Fruit fly (Drosophila melanogaster) whole organism, embryonic: ENCODE results near the gene ZIPIC.

ENCODE experiments used
- Awh ChIP-seq: fragments of 200-800 bp; sonication (Bioruptor generic); IDR thresholded peaks from 2 replicates; pipeline ENCODE4, ENCODE4 v1.3.6; 2022; ENCODE audit warnings: missing biosample characterization, missing genetic modification characterization
- B-H1 ChIP-seq: fragments of 200-800 bp; sonication (Bioruptor generic); IDR thresholded peaks from 3 replicates; pipeline ENCODE4 v1.3.6; 2022; ENCODE audit warnings: missing biosample characterization, missing genetic modification characterization
- Bgb ChIP-seq: fragments of 200-800 bp; sonication (Bioruptor generic); IDR thresholded peaks from 2 replicates; pipeline ENCODE4 v1.3.6; 2022; ENCODE audit warnings: missing biosample characterization, missing genetic modification characterization; ENCODE audit not compliant: partially characterized antibody
- CG12155 ChIP-seq: fragments of 200-800 bp; sonication (Bioruptor generic); optimal IDR thresholded peaks from 3 replicates; lab custom pipeline; 2016; ENCODE audit warnings: missing biosample characterization, missing genetic modification characterization
- CG12236 ChIP-seq: fragments of 200-800 bp; sonication (Bioruptor generic); optimal IDR thresholded peaks from 2 replicates; lab custom pipeline; 2016; ENCODE audit warnings: missing biosample characterization, missing genetic modification characterization
- CG14441 ChIP-seq: fragments of 200-800 bp; sonication (Bioruptor generic); IDR thresholded peaks from 2 replicates; pipeline ENCODE4 v1.3.6; 2022; ENCODE audit warnings: missing biosample characterization, missing genetic modification characterization
- CG14667 ChIP-seq: fragments of 200-800 bp; sonication (Bioruptor generic); IDR thresholded peaks from 2 replicates; pipeline ENCODE4 v1.3.6; 2022; ENCODE audit warnings: missing biosample characterization, missing genetic modification characterization
- CG15011 ChIP-seq: fragments of 200-800 bp; sonication (Bioruptor generic); optimal IDR thresholded peaks from 3 replicates; lab custom pipeline; 2018; ENCODE audit warnings: missing biosample characterization, mild to moderate bottlenecking, missing genetic modification characterization
- CG16779 ChIP-seq: fragments of 200-800 bp; sonication (Bioruptor generic); IDR thresholded peaks from 2 replicates; pipeline ENCODE4 v1.3.6; 2022; ENCODE audit warnings: missing biosample characterization, missing genetic modification characterization
- CG1792 ChIP-seq: fragments of 200-800 bp; sonication (Bioruptor generic); optimal IDR thresholded peaks from 2 replicates; lab custom pipeline; 2016; ENCODE audit warnings: missing biosample characterization, missing genetic modification characterization
- CG18262 ChIP-seq: fragments of 200-800 bp; optimal IDR thresholded peaks from 3 replicates; lab custom pipeline; 2019; ENCODE audit warnings: missing biosample characterization, mild to moderate bottlenecking, missing genetic modification characterization, moderate library complexity
- CG2712 ChIP-seq: fragments of 200-800 bp; optimal IDR thresholded peaks from 3 replicates; lab custom pipeline; 2019; ENCODE audit warnings: missing biosample characterization, mild to moderate bottlenecking, missing genetic modification characterization, moderate library complexity
- CG2889 ChIP-seq: fragments of 200-800 bp; sonication (Bioruptor generic); IDR thresholded peaks from 3 replicates; pipeline ENCODE4 v1.3.6; 2022; ENCODE audit warnings: missing biosample characterization, missing genetic modification characterization
- CG30431 ChIP-seq: fragments of 200-800 bp; sonication (Bioruptor generic); optimal IDR thresholded peaks from 2 replicates; lab custom pipeline; 2017; ENCODE audit warnings: missing biosample characterization, missing genetic modification characterization
- CG33557 ChIP-seq: fragments of 200-800 bp; sonication (Bioruptor generic); optimal IDR thresholded peaks from 2 replicates; lab custom pipeline; 2019; ENCODE audit warnings: missing biosample characterization, mild to moderate bottlenecking, missing genetic modification characterization, moderate library complexity
- CG4404 ChIP-seq: fragments of 200-800 bp; sonication (Bioruptor generic); IDR thresholded peaks from 2 replicates; pipeline ENCODE4 v1.3.6; 2022; ENCODE audit warnings: missing biosample characterization, missing genetic modification characterization
- CG4617 ChIP-seq: fragments of 200-800 bp; sonication (Bioruptor generic); optimal IDR thresholded peaks from 3 replicates; lab custom pipeline; 2016; ENCODE audit warnings: missing biosample characterization, missing genetic modification characterization, borderline replicate concordance
- CG6689 ChIP-seq: fragments of 200-800 bp; sonication (Bioruptor generic); IDR thresholded peaks from 2 replicates; pipeline ENCODE4 v1.3.6; 2022; ENCODE audit warnings: missing biosample characterization, missing genetic modification characterization
- CG7745 ChIP-seq: fragments of 200-800 bp; sonication (Bioruptor generic); optimal IDR thresholded peaks from 2 replicates; lab custom pipeline; 2018; ENCODE audit warnings: missing biosample characterization, mild to moderate bottlenecking, missing genetic modification characterization, moderate library complexity
- CG7963 ChIP-seq: fragments of 200-800 bp; sonication (Bioruptor generic); IDR thresholded peaks from 3 replicates; pipeline ENCODE4 v1.3.6; 2022; ENCODE audit warnings: missing biosample characterization, missing genetic modification characterization; ENCODE audit not compliant: partially characterized antibody
- CG8388 ChIP-seq: fragments of 200-800 bp; sonication (Bioruptor generic); optimal IDR thresholded peaks from 2 replicates; lab custom pipeline; 2019; ENCODE audit warnings: missing biosample characterization, mild to moderate bottlenecking, missing genetic modification characterization, moderate library complexity
- CG9437 ChIP-seq: fragments of 200-800 bp; sonication (Bioruptor generic); optimal IDR thresholded peaks from 2 replicates; lab custom pipeline; 2018; ENCODE audit warnings: missing biosample characterization, mild to moderate bottlenecking, missing genetic modification characterization
- CG9876 ChIP-seq: fragments of 200-800 bp; sonication (Bioruptor generic); optimal IDR thresholded peaks from 2 replicates; lab custom pipeline; 2016; ENCODE audit warnings: missing biosample characterization, missing genetic modification characterization
- CHES-1-like ChIP-seq: fragments of 200-800 bp; sonication (Bioruptor generic); optimal IDR thresholded peaks from 2 replicates; lab custom pipeline; 2016; ENCODE audit warnings: missing biosample characterization, missing genetic modification characterization
- Dip2 ChIP-seq: fragments of 200-800 bp; sonication (Bioruptor generic); IDR thresholded peaks from 2 replicates; pipeline ENCODE4 v1.3.6; 2022; ENCODE audit warnings: missing biosample characterization, missing genetic modification characterization
- Dip3 ChIP-seq: fragments of 200-800 bp; sonication (Bioruptor generic); optimal IDR thresholded peaks from 3 replicates; lab custom pipeline; 2016; ENCODE audit warnings: missing biosample characterization, missing genetic modification characterization
- Dref ChIP-seq: fragments of 200-800 bp; sonication (Bioruptor generic); IDR thresholded peaks from 2 replicates; pipeline ENCODE4 v1.3.6; 2022; ENCODE audit warnings: missing biosample characterization, missing genetic modification characterization
- Hr39 ChIP-seq: fragments of >200 bp; optimal IDR thresholded peaks from 2 replicates; lab custom pipeline; 2017
- Lim3 ChIP-seq: fragments of 200-800 bp; sonication (Bioruptor generic); IDR thresholded peaks from 2 replicates; pipeline ENCODE4 v1.3.6; 2022; ENCODE audit warnings: missing biosample characterization, missing genetic modification characterization
- MTF-1 ChIP-seq: fragments of 200-800 bp; sonication (Bioruptor generic); optimal IDR thresholded peaks from 2 replicates; lab custom pipeline; 2018; ENCODE audit warnings: missing biosample characterization, mild to moderate bottlenecking, missing genetic modification characterization, borderline replicate concordance
- NC2β ChIP-seq: fragments of 200-800 bp; sonication (Bioruptor generic); optimal IDR thresholded peaks from 2 replicates; lab custom pipeline; 2016; ENCODE audit warnings: missing biosample characterization, missing genetic modification characterization
- Nf-YA ChIP-seq: fragments of 200-800 bp; sonication (Bioruptor generic); IDR thresholded peaks from 2 replicates; pipeline ENCODE4 v1.3.6; 2022; ENCODE audit warnings: missing biosample characterization, missing genetic modification characterization
- Nf-YB ChIP-seq: fragments of 200-800 bp; sonication (Bioruptor generic); optimal IDR thresholded peaks from 3 replicates; lab custom pipeline; 2019; ENCODE audit warnings: missing biosample characterization, mild to moderate bottlenecking, missing genetic modification characterization, moderate library complexity
- Ptx1 ChIP-seq: fragments of 200-800 bp; sonication (Bioruptor generic); IDR thresholded peaks from 2 replicates; pipeline ENCODE4 v1.3.6; 2022; ENCODE audit warnings: missing biosample characterization, missing genetic modification characterization
- ap ChIP-seq: fragments of 200-800 bp; sonication (Bioruptor generic); IDR thresholded peaks from 2 replicates; pipeline ENCODE4 v1.3.6; 2022; ENCODE audit warnings: missing biosample characterization, missing genetic modification characterization
- ash1 ChIP-seq: fragments of 200-800 bp; sonication (Bioruptor generic); optimal IDR thresholded peaks from 2 replicates; lab custom pipeline; 2018; ENCODE audit warnings: missing biosample characterization, mild to moderate bottlenecking, missing genetic modification characterization
- az2 ChIP-seq: fragments of 200-800 bp; sonication (Bioruptor generic); optimal IDR thresholded peaks from 3 replicates; lab custom pipeline; 2016; ENCODE audit warnings: missing biosample characterization, missing genetic modification characterization
- chif ChIP-seq, 2 experiments: fragments of 200-800 bp; sonication (Bioruptor generic); optimal IDR thresholded peaks; 3 replicates each; lab custom pipeline; 2016; ENCODE audit warnings: missing biosample characterization in 2 of 2, missing genetic modification characterization in 2 of 2
- chinmo ChIP-seq: fragments of 200-800 bp; sonication (Bioruptor generic); IDR thresholded peaks from 4 replicates; pipeline ENCODE4 v1.3.6; 2022; ENCODE audit warnings: missing biosample characterization, missing genetic modification characterization; ENCODE audit not compliant: partially characterized antibody
- chn ChIP-seq: fragments of 200-800 bp; sonication (Bioruptor generic); optimal IDR thresholded peaks from 2 replicates; lab custom pipeline; 2016; ENCODE audit warnings: missing biosample characterization, missing genetic modification characterization
- crp ChIP-seq, 2 experiments: fragments of 200-800 bp; sonication (Bioruptor generic); optimal IDR thresholded peaks; 2 replicates in 1 of 2; 3 replicates in 1 of 2; lab custom pipeline; 2017; ENCODE audit warnings: missing biosample characterization in 2 of 2, missing genetic modification characterization in 2 of 2, mild to moderate bottlenecking in 1 of 2, moderate library complexity in 1 of 2
- eyg ChIP-seq: fragments of 200-800 bp; sonication (Bioruptor generic); optimal IDR thresholded peaks from 3 replicates; lab custom pipeline; 2016; ENCODE audit warnings: missing biosample characterization, missing genetic modification characterization
- fru ChIP-seq: fragments of >200 bp; optimal IDR thresholded peaks from 2 replicates; lab custom pipeline; 2017
- gce ChIP-seq: fragments of 200-800 bp; sonication (Bioruptor generic); IDR thresholded peaks from 3 replicates; pipeline ENCODE4 v1.3.6; 2022; ENCODE audit warnings: missing biosample characterization, missing genetic modification characterization
- gcm ChIP-seq: fragments of 200-800 bp; sonication (Bioruptor generic); optimal IDR thresholded peaks from 2 replicates; lab custom pipeline; 2019; ENCODE audit warnings: missing biosample characterization, mild to moderate bottlenecking, missing genetic modification characterization, moderate library complexity
- gsb-n ChIP-seq: fragments of 200-800 bp; sonication (Bioruptor generic); optimal IDR thresholded peaks from 3 replicates; lab custom pipeline; 2018; ENCODE audit warnings: missing biosample characterization, mild to moderate bottlenecking, missing genetic modification characterization
- h ChIP-seq: fragments of >200 bp; optimal IDR thresholded peaks from 2 replicates; lab custom pipeline; 2017
- nmo ChIP-seq: fragments of 200-800 bp; sonication (Bioruptor generic); optimal IDR thresholded peaks from 2 replicates; lab custom pipeline; 2018; ENCODE audit warnings: missing biosample characterization, mild to moderate bottlenecking, missing genetic modification characterization, moderate library complexity
- sd ChIP-seq: fragments of 200-800 bp; sonication (Bioruptor generic); optimal IDR thresholded peaks from 3 replicates; lab custom pipeline; 2018; ENCODE audit warnings: missing biosample characterization, mild to moderate bottlenecking, missing genetic modification characterization, moderate library complexity
- twi ChIP-seq: fragments of 200-800 bp; optimal IDR thresholded peaks from 2 replicates; lab custom pipeline; 2019; ENCODE audit warnings: missing biosample characterization, mild to moderate bottlenecking, missing genetic modification characterization, moderate library complexity
- zfh2 ChIP-seq: fragments of 200-800 bp; sonication (Bioruptor generic); optimal IDR thresholded peaks from 2 replicates; lab custom pipeline; 2016; ENCODE audit warnings: missing biosample characterization, missing genetic modification characterization

Gene ZIPIC

DNA sequence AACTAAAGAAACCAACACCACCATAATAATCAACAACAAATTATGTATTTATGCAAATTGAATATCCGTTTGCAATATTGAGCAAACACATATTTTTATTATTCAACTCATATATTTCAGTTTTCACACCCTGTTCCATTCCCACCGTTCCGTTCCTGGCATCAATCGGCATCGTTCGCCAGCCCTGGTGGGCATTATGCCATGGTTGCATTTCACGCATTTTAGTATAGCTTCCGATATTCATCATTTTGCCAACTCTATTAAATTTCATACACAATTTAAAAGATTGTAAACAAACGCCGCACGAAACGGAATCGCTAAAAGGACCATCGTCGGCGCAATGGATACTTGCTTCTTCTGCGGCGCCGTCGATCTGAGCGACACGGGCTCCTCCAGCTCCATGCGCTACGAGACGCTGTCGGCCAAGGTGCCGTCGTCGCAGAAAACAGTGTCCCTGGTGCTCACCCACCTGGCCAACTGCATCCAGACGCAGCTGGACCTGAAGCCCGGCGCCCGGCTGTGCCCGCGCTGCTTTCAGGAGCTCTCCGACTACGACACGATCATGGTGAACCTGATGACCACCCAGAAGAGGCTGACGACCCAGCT, 6.6 kb upstream of the ZIPIC start, which contains the start of gene Sry-delta (continued):
- TF ChIP-seq CG7963 (GFP tag; lab: Robert Waterston, UW): no peak
- TF ChIP-seq Nf-YB (GFP tag; lab: Kevin White, UChicago): no peak
- TF ChIP-seq twi (tag; lab: Kevin White, UChicago): peak; percentile 5
- TF ChIP-seq CG9876 (GFP tag; lab: Kevin White, UChicago): peak; percentile 92
- TF ChIP-seq CG4404 (GFP tag; lab: Robert Waterston, UW): peak; percentile 58; the same call in 1 of the 2 replicates
- no peak for TF ChIP-seq CG15011 (GFP tag; lab: Kevin White, UChicago)
- TF ChIP-seq CG33557 (GFP tag; lab: Kevin White, UChicago): peak; percentile 52
- TF ChIP-seq CG14441 (GFP tag; lab: Robert Waterston, UW): peak; percentile 78
- 0 out of 3 replicates have a peak, but pooled peaks have one; percentile 20 for TF ChIP-seq gce (GFP tag; lab: Robert Waterston, UW)
- peak; percentile 16 for TF ChIP-seq CG30431 (GFP tag; lab: Kevin White, UChicago)
- TF ChIP-seq Bgb: peak; percentile 80
- TF ChIP-seq az2 (GFP tag; lab: Kevin White, UChicago): peak; percentile 72
- no peak for TF ChIP-seq sd
- no peak for TF ChIP-seq h (lab: Kevin White, UChicago)
- peak; percentile 95 for TF ChIP-seq zfh2
- TF ChIP-seq ap (GFP tag; lab: Robert Waterston, UW): peak; percentile 46
- peak; percentile 24 for TF ChIP-seq gcm (GFP tag; lab: Kevin White, UChicago)
- TF ChIP-seq CG1792 (GFP tag; lab: Kevin White, UChicago): peak; percentile 79
- peak; percentile 68 for TF ChIP-seq CG16779 (GFP tag; lab: Robert Waterston, UW)
- peak; percentile 63 for TF ChIP-seq CG18262 (tag; lab: Kevin White, UChicago)
- peak; percentile 81 for TF ChIP-seq CG12155 (GFP tag; lab: Kevin White, UChicago)
- peak; percentile 86 for TF ChIP-seq Ptx1
- TF ChIP-seq B-H1 (GFP tag; lab: Robert Waterston, UW): peak; percentile 45
- no peak for TF ChIP-seq fru
- peak; percentile 83 for TF ChIP-seq CG2712 (tag; lab: Kevin White, UChicago)
- TF ChIP-seq NC2β (GFP tag; lab: Kevin White, UChicago): peak; percentile 86
- peak; percentile 85 for TF ChIP-seq chn (GFP tag; lab: Kevin White, UChicago)
- peak; percentile 93 for TF ChIP-seq CG14667 (GFP tag; lab: Robert Waterston, UW)
- TF ChIP-seq CHES-1-like: peak; percentile 95
- no peak for TF ChIP-seq Awh (GFP tag; lab: Robert Waterston, UW)
- peak in 1 of 2 experiments; percentile 36 for TF ChIP-seq crp (GFP tag; optimal IDR thresholded peaks at IDR 0.05; lab: Kevin White, UChicago)
- no peak for TF ChIP-seq gsb-n (tag; lab: Kevin White, UChicago)
- TF ChIP-seq CG12236 (GFP tag; lab: Kevin White, UChicago): peak; percentile 18
- no peak for TF ChIP-seq Dip2 (GFP tag; lab: Robert Waterston, UW)
- peak; percentile 77 for TF ChIP-seq Dref (GFP tag; lab: Robert Waterston, UW)
- TF ChIP-seq CG9437 (GFP tag; lab: Kevin White, UChicago): no peak
- peak; percentile 55; the same call in 2 of the 3 replicates for TF ChIP-seq CG2889
- peak; percentile 87 for TF ChIP-seq Dip3 (GFP tag; lab: Kevin White, UChicago)
- TF ChIP-seq Nf-YA (GFP tag; lab: Robert Waterston, UW): peak; percentile 62; the same call in 1 of the 2 replicates
- TF ChIP-seq chinmo (GFP tag; lab: Robert Waterston, UW): 0 out of 4 replicates have a peak, but pooled peaks have one; percentile 22
- TF ChIP-seq CG7745 (tag; lab: Kevin White, UChicago): no peak
- peak; percentile 98 for TF ChIP-seq CG4617 (GFP tag; lab: Kevin White, UChicago)
- peak; percentile 61 for TF ChIP-seq eyg (GFP tag; lab: Kevin White, UChicago)
- peak; percentile 56 for TF ChIP-seq CG8388 (GFP tag; lab: Kevin White, UChicago)
- TF ChIP-seq chif (GFP tag; optimal IDR thresholded peaks at IDR 0.05; lab: Kevin White, UChicago): peak; percentile 78 to 80
- TF ChIP-seq nmo (GFP tag; lab: Kevin White, UChicago): peak; percentile 81
- TF ChIP-seq Lim3 (GFP tag; lab: Robert Waterston, UW): no peak
- peak; percentile 87 for TF ChIP-seq CG6689 (GFP tag; lab: Robert Waterston, UW)
- peak; percentile 51 for TF ChIP-seq MTF-1 (GFP tag; lab: Kevin White, UChicago)
- peak; percentile 84 for TF ChIP-seq ash1 (GFP tag; lab: Kevin White, UChicago)
- no peak for TF ChIP-seq Hr39
